Worm (Caenorhabditis elegans) whole organism, L4 larva: Measurements from ENCODE around the gene srj-6.

Experiments
- ama-1 ChIP-seq: fragments of 150-350 bp; optimal IDR thresholded peaks from 2 replicates; lab custom pipeline; 2014; ENCODE audit warnings: inconsistent platforms, mixed read lengths
- ceh-82 ChIP-seq: sonication (generic microtip); optimal IDR thresholded peaks from 2 replicates; lab custom pipeline; 2017; ENCODE audit warnings: missing biosample characterization, missing genetic modification characterization
- egl-43 ChIP-seq: fragments of 200-800 bp; sonication (Bioruptor generic); IDR thresholded peaks from 2 replicates; pipeline ENCODE4 v1.3.6; 2022; ENCODE audit warnings: missing genetic modification reagents, missing genetic modification characterization, missing compliant biosample characterization
- fos-1 ChIP-seq: fragments of 150-350 bp; optimal IDR thresholded peaks from 2 replicates; lab custom pipeline; 2014; ENCODE audit warnings: missing biosample characterization, missing genetic modification characterization

ce11 chrV:628527-628926, 25.8 kb downstream of the srj-6 start, which contains the start of gene F48G7.9:
- TF ChIP-seq fos-1 (tag; lab: Kevin White, UChicago) (no peak), ceh-82 (tag; lab: Kevin White, UChicago) (no peak), egl-43 (GFP tag; lab: Robert Waterston, UW) (no peak), ama-1 (lab: Kevin White, UChicago) (no peak)
